Worm (Caenorhabditis elegans) whole organism, L4 larva: ENCODE data around the gene saps-1.

ENCODE experiments used
- F37D6.2 ChIP-seq: sonication (generic microtip); optimal IDR thresholded peaks from 2 replicates; lab custom pipeline; 2016; ENCODE audit warnings: mild to moderate bottlenecking, missing genetic modification characterization, missing compliant biosample characterization
- F44E2.7 ChIP-seq: fragments of 200-800 bp; sonication (Bioruptor generic); IDR thresholded peaks from 2 replicates; pipeline ENCODE4 v2.1.2; 2022; ENCODE audit warnings: missing genetic modification characterization, missing compliant biosample characterization
- T26A8.4 ChIP-seq: fragments of 200-800 bp; sonication (Bioruptor generic); IDR thresholded peaks from 2 replicates; pipeline ENCODE4 v1.3.6; 2022; ENCODE audit warnings: missing genetic modification characterization, missing compliant biosample characterization
- aha-1 ChIP-seq: fragments of 150-350 bp; peaks from one replicate; lab custom pipeline; 2014; ENCODE audit warnings: missing biosample characterization, missing genetic modification characterization
- ama-1 ChIP-seq: fragments of 150-350 bp; optimal IDR thresholded peaks from 2 replicates; lab custom pipeline; 2014; ENCODE audit warnings: inconsistent platforms, mixed read lengths
- arid-1 ChIP-seq: fragments of 200-800 bp; sonication (Bioruptor generic); conservative IDR thresholded peaks from 2 replicates; pipeline ENCODE4 v1.3.6; 2022; ENCODE audit warnings: missing genetic modification reagents, missing genetic modification characterization, missing compliant biosample characterization
- ceh-28 ChIP-seq: fragments of 150-350 bp; optimal IDR thresholded peaks from 2 replicates; lab custom pipeline; 2014; ENCODE audit warnings: missing biosample characterization, missing genetic modification reagents, missing genetic modification characterization
- ceh-44 ChIP-seq: fragments of 200-800 bp; sonication (Bioruptor generic); IDR thresholded peaks from 2 replicates; pipeline ENCODE4 v1.3.6; 2022; ENCODE audit warnings: missing genetic modification reagents, missing genetic modification characterization, missing compliant biosample characterization
- ceh-82 ChIP-seq: sonication (generic microtip); optimal IDR thresholded peaks from 2 replicates; lab custom pipeline; 2017; ENCODE audit warnings: missing biosample characterization, missing genetic modification characterization
- ctbp-1 ChIP-seq: fragments of 200-800 bp; sonication (Bioruptor generic); IDR thresholded peaks from 2 replicates; pipeline ENCODE4 v1.3.6; 2022; ENCODE audit warnings: missing genetic modification reagents, missing genetic modification characterization, missing compliant biosample characterization
- daf-12 ChIP-seq: fragments of 150-350 bp; optimal IDR thresholded peaks from 2 replicates; lab custom pipeline; 2014; ENCODE audit warnings: missing biosample characterization, missing genetic modification reagents, missing genetic modification characterization
- daf-16 ChIP-seq, 3 experiments: sonication (generic microtip); optimal IDR thresholded peaks; 2 replicates each; lab custom pipeline; 2016 to 2017; ENCODE audit warnings: missing genetic modification characterization in 3 of 3, missing genetic modification reagents in 3 of 3, mild to moderate bottlenecking in 2 of 3, missing compliant biosample characterization in 2 of 3, missing biosample characterization in 1 of 3, moderate library complexity in 1 of 3
- dpl-1 ChIP-seq: fragments of 150-350 bp; optimal IDR thresholded peaks from 2 replicates; lab custom pipeline; 2014; ENCODE audit warnings: missing biosample characterization, missing genetic modification reagents, missing genetic modification characterization
- duxl-1 ChIP-seq: sonication (generic microtip); optimal IDR thresholded peaks from 2 replicates; lab custom pipeline; 2016; ENCODE audit warnings: mild to moderate bottlenecking, missing genetic modification characterization, moderate library complexity, missing compliant biosample characterization; ENCODE audit not compliant: poor library complexity
- dve-1 ChIP-seq: sonication (generic microtip); optimal IDR thresholded peaks from 2 replicates; lab custom pipeline; 2017; ENCODE audit warnings: antibody characterized with exemption, mild to moderate bottlenecking, missing genetic modification characterization, missing compliant biosample characterization; ENCODE audit not compliant: insufficient read depth
- egl-27 ChIP-seq: sonication (generic microtip); optimal IDR thresholded peaks from 3 replicates; lab custom pipeline; 2017; ENCODE audit warnings: missing biosample characterization, missing genetic modification reagents, missing genetic modification characterization
- fkh-10 ChIP-seq: fragments of 150-350 bp; optimal IDR thresholded peaks from 2 replicates; lab custom pipeline; 2014; ENCODE audit warnings: missing biosample characterization, missing genetic modification reagents, missing genetic modification characterization
- fos-1 ChIP-seq: fragments of 150-350 bp; optimal IDR thresholded peaks from 2 replicates; lab custom pipeline; 2014; ENCODE audit warnings: missing biosample characterization, missing genetic modification characterization
- gei-8 ChIP-seq: fragments of 200-800 bp; sonication (Bioruptor generic); optimal IDR thresholded peaks from 2 replicates; lab custom pipeline; 2018; ENCODE audit warnings: mild to moderate bottlenecking, missing genetic modification characterization, missing compliant biosample characterization
- hif-1 ChIP-seq, 2 experiments: sonication (generic microtip); optimal IDR thresholded peaks; 2 replicates each; lab custom pipeline; 2016 to 2017; ENCODE audit warnings: missing compliant biosample characterization in 2 of 2, missing genetic modification characterization in 2 of 2, missing genetic modification reagents in 2 of 2, missing genotype in 2 of 2, mild to moderate bottlenecking in 1 of 2
- hlh-11 ChIP-seq: fragments of 200-800 bp; sonication (Bioruptor generic); optimal IDR thresholded peaks from 2 replicates; lab custom pipeline; 2018; ENCODE audit warnings: mild to moderate bottlenecking, missing genetic modification characterization, missing compliant biosample characterization
- hlh-30 ChIP-seq: sonication (generic microtip); optimal IDR thresholded peaks from 2 replicates; lab custom pipeline; 2017; ENCODE audit warnings: antibody characterized with exemption, mild to moderate bottlenecking, missing genetic modification characterization, missing compliant biosample characterization; ENCODE audit not compliant: insufficient read depth
- jun-1 ChIP-seq: fragments of 150-350 bp; optimal IDR thresholded peaks from 2 replicates; lab custom pipeline; 2014; ENCODE audit warnings: missing biosample characterization, missing genetic modification reagents, missing genetic modification characterization
- lin-13 ChIP-seq: fragments of 150-350 bp; optimal IDR thresholded peaks from 2 replicates; lab custom pipeline; 2014; ENCODE audit warnings: missing biosample characterization, missing genetic modification reagents, missing genetic modification characterization
- lin-38 ChIP-seq: fragments of 200-800 bp; sonication (Bioruptor generic); IDR thresholded peaks from 2 replicates; pipeline ENCODE4 v1.3.6; 2022; ENCODE audit warnings: missing genetic modification reagents, missing genetic modification characterization, missing compliant biosample characterization
- lin-39 ChIP-seq: fragments of 150-350 bp; optimal IDR thresholded peaks from 2 replicates; lab custom pipeline; 2014; ENCODE audit warnings: missing biosample characterization, missing genetic modification reagents, missing genetic modification characterization
- lir-3 ChIP-seq: sonication (generic microtip); optimal IDR thresholded peaks from 2 replicates; lab custom pipeline; 2016; ENCODE audit warnings: mild to moderate bottlenecking, missing genetic modification characterization, missing compliant biosample characterization
- lsy-2 ChIP-seq, 2 experiments: fragments of 150-350 bp in 1 of 2; sonication (generic microtip) in 1 of 2; optimal IDR thresholded peaks; 2 replicates each; lab custom pipeline; 2014 to 2017; ENCODE audit warnings: missing biosample characterization in 2 of 2, missing genetic modification characterization in 2 of 2
- madf-9 ChIP-seq: fragments of 200-800 bp; sonication (Bioruptor generic); conservative IDR thresholded peaks from 2 replicates; pipeline ENCODE4 v1.3.6; 2022; ENCODE audit warnings: missing genetic modification reagents, missing genetic modification characterization, missing compliant biosample characterization
- mep-1 ChIP-seq: fragments of 150-350 bp; sonication (generic microtip); optimal IDR thresholded peaks from 3 replicates; lab custom pipeline; 2014; ENCODE audit warnings: missing biosample characterization, missing genetic modification characterization
- mes-2 ChIP-seq: sonication (generic microtip); optimal IDR thresholded peaks from 2 replicates; lab custom pipeline; 2016; ENCODE audit warnings: missing genotype, mild to moderate bottlenecking, missing genetic modification characterization, missing compliant biosample characterization; ENCODE audit not compliant: poor library complexity, severe bottlenecking
- mxl-3 ChIP-seq: fragments of 200-800 bp; sonication (Bioruptor generic); optimal IDR thresholded peaks from 2 replicates; lab custom pipeline; 2018; ENCODE audit warnings: mild to moderate bottlenecking, missing genetic modification characterization, missing compliant biosample characterization
- nhr-102 ChIP-seq: sonication (generic microtip); optimal IDR thresholded peaks from 2 replicates; lab custom pipeline; 2016; ENCODE audit warnings: mild to moderate bottlenecking, missing genetic modification characterization, moderate library complexity, missing compliant biosample characterization
- nhr-237 ChIP-seq: sonication (generic microtip); optimal IDR thresholded peaks from 2 replicates; lab custom pipeline; 2017; ENCODE audit warnings: missing biosample characterization, missing genetic modification characterization
- nhr-28 ChIP-seq: fragments of 150-350 bp; optimal IDR thresholded peaks from 2 replicates; lab custom pipeline; 2014; ENCODE audit warnings: missing biosample characterization, missing genetic modification characterization
- nhr-42 ChIP-seq: fragments of 200-800 bp; sonication (Bioruptor generic); IDR thresholded peaks from 2 replicates; pipeline ENCODE4 v1.3.6; 2022; ENCODE audit warnings: missing genetic modification characterization, missing compliant biosample characterization
- nhr-6 ChIP-seq: fragments of 150-350 bp; optimal IDR thresholded peaks from 2 replicates; lab custom pipeline; 2014; ENCODE audit warnings: missing biosample characterization, missing genetic modification characterization
- rbr-2 ChIP-seq: sonication (generic microtip); optimal IDR thresholded peaks from 2 replicates; lab custom pipeline; 2016; ENCODE audit warnings: missing genotype, missing genetic modification characterization, missing compliant biosample characterization
- snpc-1.2 ChIP-seq: fragments of 200-800 bp; sonication (Bioruptor generic); IDR thresholded peaks from 2 replicates; pipeline ENCODE4 v1.3.6; 2022; ENCODE audit warnings: missing genetic modification reagents, missing genetic modification characterization, missing compliant biosample characterization
- unc-130 ChIP-seq: sonication (generic microtip); optimal IDR thresholded peaks from 2 replicates; lab custom pipeline; 2016; ENCODE audit warnings: missing genetic modification reagents, missing genetic modification characterization, missing compliant biosample characterization
- unc-39 ChIP-seq: sonication (generic microtip); optimal IDR thresholded peaks from 2 replicates; lab custom pipeline; 2017; ENCODE audit warnings: missing biosample characterization, missing genetic modification characterization
- zip-2 ChIP-seq: fragments of 150-350 bp; optimal IDR thresholded peaks from 2 replicates; lab custom pipeline; 2014; ENCODE audit warnings: missing biosample characterization, missing genetic modification characterization

Gene saps-1

DNA sequence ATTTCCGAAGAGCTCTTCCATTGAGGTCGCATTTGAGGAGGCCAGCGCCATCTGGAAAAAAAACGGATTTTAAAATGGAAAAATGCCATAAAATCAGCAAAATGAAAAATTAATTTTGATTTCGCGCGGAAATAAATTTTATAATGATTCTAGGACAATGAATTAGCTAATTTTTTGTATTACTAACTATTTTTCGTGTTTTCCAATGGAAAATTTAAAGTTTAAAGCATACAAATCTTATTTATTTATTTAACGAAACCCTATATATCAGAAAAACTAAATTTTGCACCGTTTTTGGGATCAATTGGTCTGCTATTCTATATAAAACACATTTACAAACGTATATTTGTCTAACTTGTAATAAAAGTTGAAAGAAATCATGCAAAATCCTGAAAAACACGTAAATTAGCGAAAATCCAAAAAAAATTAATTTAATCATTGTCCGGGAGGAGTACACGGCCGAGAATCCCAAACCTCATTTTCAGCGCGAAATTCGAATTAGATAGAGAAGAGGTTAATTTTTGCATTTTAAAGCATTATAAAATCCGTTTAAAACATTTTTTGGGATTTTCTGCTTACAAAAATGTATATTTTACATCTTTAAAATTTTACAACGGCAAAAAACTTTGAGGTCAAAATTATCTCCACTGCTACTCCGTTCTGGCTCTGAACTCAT is 7.2 kb upstream of the saps-1 start, which contains the start of gene C47G2.3 (continued):
- TF ChIP-seq madf-9, result 0 out of 2 replicates have a peak, but pooled peaks have one; percentile 21
- TF ChIP-seq dpl-1 (GFP tag; lab: Kevin White, UChicago), result peak; percentile 90
- TF ChIP-seq daf-12 (tag; lab: Kevin White, UChicago), result no peak
- no peak for TF ChIP-seq T26A8.4 (GFP tag; lab: Robert Waterston, UW)
- peak in 1 of 2 experiments; percentile 73 for TF ChIP-seq lsy-2 (tag; optimal IDR thresholded peaks at IDR 0.05; lab: Kevin White, UChicago)
- no peak for TF ChIP-seq nhr-237 (tag; lab: Kevin White, UChicago)
- peak; percentile 55 for TF ChIP-seq mep-1 (tag; lab: Kevin White, UChicago)
- no peak for TF ChIP-seq F37D6.2 (tag; lab: Kevin White, UChicago)

DNA sequence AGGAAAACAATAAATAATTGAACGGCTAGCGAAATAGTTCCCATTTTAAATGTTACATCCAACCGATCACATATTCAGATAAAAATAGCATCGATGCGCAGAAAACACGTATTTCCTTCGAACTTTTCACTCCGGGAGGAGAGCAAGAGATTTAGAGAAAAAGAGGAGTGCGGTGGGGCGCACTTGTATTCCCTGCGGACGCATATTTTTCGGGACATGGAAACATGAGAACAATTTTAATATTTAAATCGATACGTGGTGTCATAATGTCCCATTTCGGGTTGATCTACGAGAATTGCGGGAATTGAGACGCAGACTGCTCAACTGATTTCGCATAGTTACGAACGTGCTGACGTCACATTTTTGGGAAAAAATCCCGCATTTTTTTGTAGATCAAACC is 4.1 kb upstream of the saps-1 start, which contains the start of gene C47G2.4:
Gene C47G2.4 (minus strand): TSS at position 174 of the 400 bp plus-strand sequence.
- peak; percentile 66 for TF ChIP-seq dpl-1 (GFP tag; lab: Kevin White, UChicago)
- TF ChIP-seq daf-12 (tag; lab: Kevin White, UChicago), result no peak
- no peak for TF ChIP-seq nhr-102
- TF ChIP-seq mxl-3 (GFP tag; lab: Kevin White, UChicago), result peak; percentile 19
- peak; percentile 64 for TF ChIP-seq dve-1 (tag; lab: Kevin White, UChicago)
- no peak for TF ChIP-seq F44E2.7 (GFP tag; lab: Robert Waterston, UW)
- peak; percentile 39 for TF ChIP-seq unc-130 (GFP tag; lab: Kevin White, UChicago)
- TF ChIP-seq T26A8.4 (GFP tag; lab: Robert Waterston, UW), result peak; percentile 51; the same call in 1 of the 2 replicates
- 0 out of 2 replicates have a peak, but pooled peaks have one; percentile 11 for TF ChIP-seq nhr-42 (GFP tag; lab: Robert Waterston, UW)
- TF ChIP-seq ama-1 (lab: Kevin White, UChicago), result no peak
- peak; percentile 96 for TF ChIP-seq lin-38 (GFP tag; lab: Robert Waterston, UW)
- TF ChIP-seq hlh-11 (tag; lab: Kevin White, UChicago), result peak; percentile 33
- peak in 1 of 2 experiments; percentile 56 for TF ChIP-seq hif-1 (tag; optimal IDR thresholded peaks at IDR 0.05; lab: Kevin White, UChicago)
- TF ChIP-seq fos-1 (tag; lab: Kevin White, UChicago), result no peak
- TF ChIP-seq zip-2 (tag; lab: Kevin White, UChicago), result no peak
- TF ChIP-seq ctbp-1 (GFP tag; lab: Robert Waterston, UW), result no peak
- peak; percentile 42 for TF ChIP-seq nhr-28 (tag; lab: Kevin White, UChicago)
- TF ChIP-seq lsy-2 (tag; optimal IDR thresholded peaks at IDR 0.05; lab: Kevin White, UChicago), result peak in 1 of 2 experiments; percentile 76
- TF ChIP-seq mes-2 (tag; lab: Kevin White, UChicago), result peak; percentile 94
- TF ChIP-seq lin-13 (GFP tag; lab: Kevin White, UChicago), result peak; percentile 41
- TF ChIP-seq duxl-1 (tag; lab: Kevin White, UChicago), result peak; percentile 45
- peak; percentile 57 for TF ChIP-seq aha-1 (tag; lab: Kevin White, UChicago)
- no peak for TF ChIP-seq daf-16 (GFP tag; optimal IDR thresholded peaks at IDR 0.05; lab: Kevin White, UChicago)
- peak; percentile 46 for TF ChIP-seq daf-16 (tag; optimal IDR thresholded peaks at IDR 0.05; lab: Kevin White, UChicago)
- peak; percentile 38 for TF ChIP-seq hlh-30 (tag; lab: Kevin White, UChicago)
- TF ChIP-seq rbr-2, result peak; percentile 57
- no peak for TF ChIP-seq unc-39 (tag; lab: Kevin White, UChicago)
- peak; percentile 54 for TF ChIP-seq mep-1 (tag; lab: Kevin White, UChicago)
- peak; percentile 40 for TF ChIP-seq fkh-10

DNA sequence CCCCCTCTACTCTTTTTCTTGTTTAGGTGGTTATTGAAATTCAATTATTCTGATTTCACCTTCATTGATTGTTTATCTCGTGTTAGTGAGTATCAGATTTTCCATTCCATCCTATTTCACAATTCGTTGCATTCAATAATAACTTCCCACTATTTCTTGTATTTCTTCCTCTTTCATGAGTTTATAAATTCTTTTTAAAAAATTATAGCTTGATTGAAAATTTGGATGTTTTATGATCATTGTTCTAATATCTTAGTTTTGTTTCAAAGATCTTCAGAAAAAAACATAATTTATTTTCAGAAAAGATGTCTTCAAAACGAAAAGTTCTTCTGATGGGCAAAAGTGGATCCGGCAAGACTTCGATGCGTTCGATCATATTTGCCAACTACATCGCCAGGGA is 3.6 kb downstream of the saps-1 start, which contains the start of gene raga-1:
Gene raga-1 (plus strand): TSS at position 301 of the 400 bp plus-strand sequence.
- no peak for TF ChIP-seq nhr-6 (tag; lab: Kevin White, UChicago)
- no peak for TF ChIP-seq lin-39 (tag; lab: Kevin White, UChicago)
- TF ChIP-seq T26A8.4 (GFP tag; lab: Robert Waterston, UW), result no peak
- no peak for TF ChIP-seq egl-27 (tag; lab: Kevin White, UChicago)
- no peak for TF ChIP-seq ceh-28 (tag; lab: Kevin White, UChicago)
- no peak for TF ChIP-seq jun-1 (tag; lab: Kevin White, UChicago)
- no peak for TF ChIP-seq ceh-44 (GFP tag; lab: Robert Waterston, UW)
- no peak for TF ChIP-seq ceh-82 (tag; lab: Kevin White, UChicago)
- no peak for TF ChIP-seq arid-1 (GFP tag; lab: Robert Waterston, UW)
- no peak for TF ChIP-seq snpc-1.2 (GFP tag; lab: Robert Waterston, UW)
- no peak for TF ChIP-seq ama-1 (lab: Kevin White, UChicago)
- no peak for TF ChIP-seq madf-9
- TF ChIP-seq gei-8 (GFP tag; lab: Kevin White, UChicago), result no peak
- no peak for TF ChIP-seq mes-2 (tag; lab: Kevin White, UChicago)
- TF ChIP-seq lir-3 (tag; lab: Kevin White, UChicago), result no peak
